Worm (Caenorhabditis elegans) whole organism, L4 larva: Measurements from ENCODE around the gene pitr-5.
A peak's percentile ranks its signal among the peaks of the same experiment; 100 is the strongest.

Experiments
- D1046.2 ChIP-seq: fragments of 200-800 bp; sonication (Bioruptor generic); IDR thresholded peaks from 2 replicates; pipeline ENCODE4 v1.3.6; 2022; ENCODE audit warnings: missing genetic modification characterization, missing compliant biosample characterization
- F37D6.2 ChIP-seq: sonication (generic microtip); optimal IDR thresholded peaks from 2 replicates; lab custom pipeline; 2016; ENCODE audit warnings: mild to moderate bottlenecking, missing genetic modification characterization, missing compliant biosample characterization
- R02D3.7 ChIP-seq: fragments of 150-350 bp; sonication (generic microtip); optimal IDR thresholded peaks from 3 replicates; lab custom pipeline; 2014; ENCODE audit warnings: missing biosample characterization, missing genetic modification characterization
- T20F7.1 ChIP-seq: fragments of 200-800 bp; sonication (Bioruptor generic); optimal IDR thresholded peaks from 2 replicates; lab custom pipeline; 2018; ENCODE audit warnings: mild to moderate bottlenecking, missing genetic modification characterization, missing compliant biosample characterization
- T26A8.4 ChIP-seq: fragments of 200-800 bp; sonication (Bioruptor generic); IDR thresholded peaks from 2 replicates; pipeline ENCODE4 v1.3.6; 2022; ENCODE audit warnings: missing genetic modification characterization, missing compliant biosample characterization
- Y105C5A.15 ChIP-seq: fragments of 200-800 bp; sonication (Bioruptor generic); IDR thresholded peaks from 2 replicates; pipeline ENCODE4 v1.3.6; 2022; ENCODE audit warnings: missing genetic modification characterization, missing compliant biosample characterization
- Y5F2A.4 ChIP-seq: fragments of 200-800 bp; sonication (Bioruptor generic); optimal IDR thresholded peaks from 2 replicates; lab custom pipeline; 2018; ENCODE audit warnings: mild to moderate bottlenecking, missing genetic modification characterization, missing compliant biosample characterization
- ZK337.2 ChIP-seq: fragments of 200-800 bp; sonication (Bioruptor generic); IDR thresholded peaks from 2 replicates; pipeline ENCODE4 v1.3.6; 2022; ENCODE audit warnings: missing genetic modification reagents, missing genetic modification characterization, missing compliant biosample characterization
- ZK546.5 ChIP-seq, 2 experiments: sonication (generic microtip); optimal IDR thresholded peaks; 2 replicates each; lab custom pipeline; 2017; ENCODE audit warnings: missing biosample characterization in 2 of 2, missing genetic modification characterization in 2 of 2
- aha-1 ChIP-seq: fragments of 150-350 bp; peaks from one replicate; lab custom pipeline; 2014; ENCODE audit warnings: missing biosample characterization, missing genetic modification characterization
- ceh-28 ChIP-seq: fragments of 150-350 bp; optimal IDR thresholded peaks from 2 replicates; lab custom pipeline; 2014; ENCODE audit warnings: missing biosample characterization, missing genetic modification reagents, missing genetic modification characterization
- ceh-44 ChIP-seq: fragments of 200-800 bp; sonication (Bioruptor generic); IDR thresholded peaks from 2 replicates; pipeline ENCODE4 v1.3.6; 2022; ENCODE audit warnings: missing genetic modification reagents, missing genetic modification characterization, missing compliant biosample characterization
- ceh-62 ChIP-seq: sonication (generic microtip); optimal IDR thresholded peaks from 2 replicates; lab custom pipeline; 2017; ENCODE audit warnings: missing biosample characterization, missing genetic modification characterization
- ces-1 ChIP-seq: fragments of 150-350 bp; sonication (generic microtip); optimal IDR thresholded peaks from 4 replicates; lab custom pipeline; 2014; ENCODE audit warnings: missing biosample characterization, missing genetic modification reagents, missing genetic modification characterization
- cey-2 ChIP-seq: sonication (generic microtip); optimal IDR thresholded peaks from 3 replicates; lab custom pipeline; 2017; ENCODE audit warnings: missing genetic modification characterization, mild to moderate bottlenecking, missing compliant biosample characterization, antibody characterized with exemption, borderline replicate concordance; ENCODE audit not compliant: insufficient read depth
- ctbp-1 ChIP-seq: fragments of 200-800 bp; sonication (Bioruptor generic); IDR thresholded peaks from 2 replicates; pipeline ENCODE4 v1.3.6; 2022; ENCODE audit warnings: missing genetic modification reagents, missing genetic modification characterization, missing compliant biosample characterization
- dmd-6 ChIP-seq: fragments of 200-800 bp; sonication (Bioruptor generic); IDR thresholded peaks from 2 replicates; pipeline ENCODE4 v1.3.6; 2022; ENCODE audit warnings: missing genetic modification reagents, missing genetic modification characterization, missing compliant biosample characterization
- dmd-9 ChIP-seq: fragments of 200-800 bp; sonication (Bioruptor generic); IDR thresholded peaks from 2 replicates; pipeline ENCODE4 v1.3.6; 2022; ENCODE audit warnings: missing genetic modification reagents, missing genetic modification characterization, missing compliant biosample characterization
- duxl-1 ChIP-seq: sonication (generic microtip); optimal IDR thresholded peaks from 2 replicates; lab custom pipeline; 2016; ENCODE audit warnings: mild to moderate bottlenecking, missing genetic modification characterization, moderate library complexity, missing compliant biosample characterization; ENCODE audit not compliant: poor library complexity
- egl-27 ChIP-seq: sonication (generic microtip); optimal IDR thresholded peaks from 3 replicates; lab custom pipeline; 2017; ENCODE audit warnings: missing biosample characterization, missing genetic modification reagents, missing genetic modification characterization
- egl-43 ChIP-seq: fragments of 200-800 bp; sonication (Bioruptor generic); IDR thresholded peaks from 2 replicates; pipeline ENCODE4 v1.3.6; 2022; ENCODE audit warnings: missing genetic modification reagents, missing genetic modification characterization, missing compliant biosample characterization
- fkh-10 ChIP-seq: fragments of 150-350 bp; optimal IDR thresholded peaks from 2 replicates; lab custom pipeline; 2014; ENCODE audit warnings: missing biosample characterization, missing genetic modification reagents, missing genetic modification characterization
- fos-1 ChIP-seq: fragments of 150-350 bp; optimal IDR thresholded peaks from 2 replicates; lab custom pipeline; 2014; ENCODE audit warnings: missing biosample characterization, missing genetic modification characterization
- hlh-11 ChIP-seq: fragments of 200-800 bp; sonication (Bioruptor generic); optimal IDR thresholded peaks from 2 replicates; lab custom pipeline; 2018; ENCODE audit warnings: mild to moderate bottlenecking, missing genetic modification characterization, missing compliant biosample characterization
- hlh-30 ChIP-seq: sonication (generic microtip); optimal IDR thresholded peaks from 2 replicates; lab custom pipeline; 2017; ENCODE audit warnings: antibody characterized with exemption, mild to moderate bottlenecking, missing genetic modification characterization, missing compliant biosample characterization; ENCODE audit not compliant: insufficient read depth
- lin-1 ChIP-seq: fragments of 200-800 bp; sonication (Bioruptor generic); IDR thresholded peaks from 2 replicates; pipeline ENCODE4 v1.3.6; 2022; ENCODE audit warnings: missing genetic modification reagents, missing genetic modification characterization, missing compliant biosample characterization
- lin-13 ChIP-seq: fragments of 150-350 bp; optimal IDR thresholded peaks from 2 replicates; lab custom pipeline; 2014; ENCODE audit warnings: missing biosample characterization, missing genetic modification reagents, missing genetic modification characterization
- lin-15B ChIP-seq: fragments of 150-350 bp; sonication (generic microtip); optimal IDR thresholded peaks from 3 replicates; lab custom pipeline; 2014; ENCODE audit warnings: missing biosample characterization, missing genetic modification characterization
- lin-38 ChIP-seq: fragments of 200-800 bp; sonication (Bioruptor generic); IDR thresholded peaks from 2 replicates; pipeline ENCODE4 v1.3.6; 2022; ENCODE audit warnings: missing genetic modification reagents, missing genetic modification characterization, missing compliant biosample characterization
- lir-3 ChIP-seq: sonication (generic microtip); optimal IDR thresholded peaks from 2 replicates; lab custom pipeline; 2016; ENCODE audit warnings: mild to moderate bottlenecking, missing genetic modification characterization, missing compliant biosample characterization
- lsy-2 ChIP-seq, 2 experiments: fragments of 150-350 bp in 1 of 2; sonication (generic microtip) in 1 of 2; optimal IDR thresholded peaks; 2 replicates each; lab custom pipeline; 2014 to 2017; ENCODE audit warnings: missing biosample characterization in 2 of 2, missing genetic modification characterization in 2 of 2
- mxl-3 ChIP-seq: fragments of 200-800 bp; sonication (Bioruptor generic); optimal IDR thresholded peaks from 2 replicates; lab custom pipeline; 2018; ENCODE audit warnings: mild to moderate bottlenecking, missing genetic modification characterization, missing compliant biosample characterization
- nhr-102 ChIP-seq: sonication (generic microtip); optimal IDR thresholded peaks from 2 replicates; lab custom pipeline; 2016; ENCODE audit warnings: mild to moderate bottlenecking, missing genetic modification characterization, moderate library complexity, missing compliant biosample characterization
- nhr-11 ChIP-seq: fragments of 150-350 bp; optimal IDR thresholded peaks from 2 replicates; lab custom pipeline; 2014; ENCODE audit warnings: missing biosample characterization, missing genetic modification characterization
- nhr-28 ChIP-seq: fragments of 150-350 bp; optimal IDR thresholded peaks from 2 replicates; lab custom pipeline; 2014; ENCODE audit warnings: missing biosample characterization, missing genetic modification characterization
- nhr-48 ChIP-seq: sonication (generic microtip); optimal IDR thresholded peaks from 2 replicates; lab custom pipeline; 2016; ENCODE audit warnings: mild to moderate bottlenecking, missing genetic modification characterization, missing compliant biosample characterization
- nhr-6 ChIP-seq: fragments of 150-350 bp; optimal IDR thresholded peaks from 2 replicates; lab custom pipeline; 2014; ENCODE audit warnings: missing biosample characterization, missing genetic modification characterization
- nhr-76 ChIP-seq: fragments of 150-350 bp; optimal IDR thresholded peaks from 2 replicates; lab custom pipeline; 2014; ENCODE audit warnings: missing biosample characterization, missing genetic modification characterization
- nhr-77 ChIP-seq: fragments of 150-350 bp; optimal IDR thresholded peaks from 2 replicates; lab custom pipeline; 2014; ENCODE audit warnings: missing biosample characterization, missing genetic modification characterization
- pha-4 ChIP-seq, 2 experiments: fragments of 150-350 bp in 1 of 2; fragments of 200-800 bp in 1 of 2; sonication (Bioruptor generic) in 1 of 2; IDR thresholded peaks in 1 of 2; optimal IDR thresholded peaks in 1 of 2; 2 replicates each; pipeline versions ENCODE4 v1.3.6 to Lab custom; 2014 to 2022; ENCODE audit warnings: missing genetic modification characterization in 2 of 2, missing genetic modification reagents in 2 of 2, missing biosample characterization in 1 of 2, missing compliant biosample characterization in 1 of 2
- rbr-2 ChIP-seq: sonication (generic microtip); optimal IDR thresholded peaks from 2 replicates; lab custom pipeline; 2016; ENCODE audit warnings: missing genotype, missing genetic modification characterization, missing compliant biosample characterization
- saeg-2 ChIP-seq: fragments of 200-800 bp; sonication (Bioruptor generic); IDR thresholded peaks from 2 replicates; pipeline ENCODE4 v1.3.6; 2022; ENCODE audit warnings: missing genetic modification reagents, missing genetic modification characterization, missing compliant biosample characterization
- sdz-12 ChIP-seq: fragments of 200-800 bp; sonication (Bioruptor generic); optimal IDR thresholded peaks from 2 replicates; lab custom pipeline; 2018; ENCODE audit warnings: mild to moderate bottlenecking, missing genetic modification characterization, missing compliant biosample characterization
- skn-1 ChIP-seq: fragments of 150-350 bp; optimal IDR thresholded peaks from 2 replicates; lab custom pipeline; 2014; ENCODE audit warnings: missing biosample characterization, missing genetic modification characterization
- snpc-1.2 ChIP-seq: fragments of 200-800 bp; sonication (Bioruptor generic); IDR thresholded peaks from 2 replicates; pipeline ENCODE4 v1.3.6; 2022; ENCODE audit warnings: missing genetic modification reagents, missing genetic modification characterization, missing compliant biosample characterization
- spr-1 ChIP-seq: sonication (generic microtip); optimal IDR thresholded peaks from 2 replicates; lab custom pipeline; 2016; ENCODE audit warnings: mild to moderate bottlenecking, missing genetic modification characterization, missing compliant biosample characterization
- spr-3 ChIP-seq: fragments of 200-800 bp; sonication (Bioruptor generic); optimal IDR thresholded peaks from 2 replicates; lab custom pipeline; 2018; ENCODE audit warnings: mild to moderate bottlenecking, missing genetic modification characterization, missing compliant biosample characterization
- tag-97 ChIP-seq: fragments of 200-800 bp; sonication (Bioruptor generic); IDR thresholded peaks from 2 replicates; pipeline ENCODE4 v1.3.6; 2022; ENCODE audit warnings: missing genetic modification characterization, missing compliant biosample characterization
- tra-1 ChIP-seq: fragments of 200-800 bp; sonication (Bioruptor generic); IDR thresholded peaks from 2 replicates; pipeline ENCODE4 v1.3.6; 2022; ENCODE audit warnings: missing genetic modification reagents, missing genetic modification characterization, missing compliant biosample characterization
- unc-130 ChIP-seq: sonication (generic microtip); optimal IDR thresholded peaks from 2 replicates; lab custom pipeline; 2016; ENCODE audit warnings: missing genetic modification reagents, missing genetic modification characterization, missing compliant biosample characterization
- zfp-3 ChIP-seq: fragments of 200-800 bp; sonication (Bioruptor generic); conservative IDR thresholded peaks from 2 replicates; pipeline ENCODE4 v1.3.6; 2022; ENCODE audit warnings: missing genetic modification reagents, missing genetic modification characterization, missing compliant biosample characterization

pitr-5 gene

ce11 chrV:7196498-7196966 lies 11.9 kb downstream of the pitr-5 start, which contains the start of gene F09G2.2 (continued):
- TF ChIP-seq dmd-9 (GFP tag; lab: Robert Waterston, UW) (0 out of 2 replicates have a peak, but pooled peaks have one; percentile 45), hlh-30 (tag; lab: Kevin White, UChicago) (peak; percentile 83), mxl-3 (GFP tag; lab: Kevin White, UChicago) (peak; percentile 43), ctbp-1 (GFP tag; lab: Robert Waterston, UW) (peak; percentile 74), T26A8.4 (GFP tag; lab: Robert Waterston, UW) (peak; percentile 91), ces-1 (GFP tag; lab: Kevin White, UChicago) (no peak), zfp-3 (peak; percentile 72), dmd-6 (GFP tag; lab: Robert Waterston, UW) (peak; percentile 97), lin-15B (tag; lab: Kevin White, UChicago) (peak; percentile 28), sdz-12 (no peak), F37D6.2 (tag; lab: Kevin White, UChicago) (peak; percentile 31), unc-130 (GFP tag; lab: Kevin White, UChicago) (peak; percentile 78), D1046.2 (GFP tag; lab: Robert Waterston, UW) (0 out of 2 replicates have a peak, but pooled peaks have one; percentile 44), ceh-44 (no peak), nhr-102 (peak; percentile 80), tra-1 (GFP tag; lab: Robert Waterston, UW) (peak; percentile 89), ZK337.2 (GFP tag; lab: Robert Waterston, UW) (no peak), nhr-77 (tag; lab: Kevin White, UChicago) (peak; percentile 92), ceh-28 (no peak), spr-1 (tag; lab: Kevin White, UChicago) (peak; percentile 56), fos-1 (tag; lab: Kevin White, UChicago) (no peak), lin-38 (GFP tag; lab: Robert Waterston, UW) (peak; percentile 87), lin-1 (GFP tag; lab: Robert Waterston, UW) (peak; percentile 65), egl-43 (GFP tag; lab: Robert Waterston, UW) (peak; percentile 32; the same call in 1 of the 2 replicates), aha-1 (peak; percentile 99), saeg-2 (GFP tag; lab: Robert Waterston, UW) (no peak), pha-4 (GFP tag; IDR thresholded peaks at IDR 0.05; lab: Robert Waterston, UW) (peak; percentile 78; the same call in 1 of the 2 replicates), pha-4 (tag; optimal IDR thresholded peaks at IDR 0.05; lab: Kevin White, UChicago) (no peak), fkh-10 (GFP tag; lab: Kevin White, UChicago) (peak; percentile 70), Y105C5A.15 (GFP tag; lab: Robert Waterston, UW) (no peak), ZK546.5 (tag; optimal IDR thresholded peaks at IDR 0.05; lab: Kevin White, UChicago) (no peak), nhr-6 (peak; percentile 83), duxl-1 (tag; lab: Kevin White, UChicago) (peak; percentile 77), skn-1 (no peak), nhr-76 (no peak), rbr-2 (tag; lab: Kevin White, UChicago) (peak; percentile 90), R02D3.7 (tag; lab: Kevin White, UChicago) (no peak), Y5F2A.4 (GFP tag; lab: Kevin White, UChicago) (no peak), hlh-11 (peak; percentile 94), nhr-28 (tag; lab: Kevin White, UChicago) (peak; percentile 81), lin-13 (GFP tag; lab: Kevin White, UChicago) (peak; percentile 90), spr-3 (GFP tag; lab: Kevin White, UChicago) (peak; percentile 46), nhr-11 (peak; percentile 92), T20F7.1 (no peak), tag-97 (GFP tag; lab: Robert Waterston, UW) (no peak), lsy-2 (tag; optimal IDR thresholded peaks at IDR 0.05; lab: Kevin White, UChicago) (peak; percentile 71 to 93), lir-3 (tag; lab: Kevin White, UChicago) (no peak), nhr-48 (tag; lab: Kevin White, UChicago) (peak; percentile 79), ceh-62 (no peak), egl-27 (tag; lab: Kevin White, UChicago) (no peak), cey-2 (tag; lab: Kevin White, UChicago) (no peak), snpc-1.2 (GFP tag; lab: Robert Waterston, UW) (peak; percentile 53; the same call in 1 of the 2 replicates)
